Worm (Caenorhabditis elegans): ENCODE data around the gene dph-7.
"Not testable (repeated sequence)": the region's sequence is repeated elsewhere in the genome, so short reads cannot be mapped to it uniquely, and the experiment has no call there.

DNA sequence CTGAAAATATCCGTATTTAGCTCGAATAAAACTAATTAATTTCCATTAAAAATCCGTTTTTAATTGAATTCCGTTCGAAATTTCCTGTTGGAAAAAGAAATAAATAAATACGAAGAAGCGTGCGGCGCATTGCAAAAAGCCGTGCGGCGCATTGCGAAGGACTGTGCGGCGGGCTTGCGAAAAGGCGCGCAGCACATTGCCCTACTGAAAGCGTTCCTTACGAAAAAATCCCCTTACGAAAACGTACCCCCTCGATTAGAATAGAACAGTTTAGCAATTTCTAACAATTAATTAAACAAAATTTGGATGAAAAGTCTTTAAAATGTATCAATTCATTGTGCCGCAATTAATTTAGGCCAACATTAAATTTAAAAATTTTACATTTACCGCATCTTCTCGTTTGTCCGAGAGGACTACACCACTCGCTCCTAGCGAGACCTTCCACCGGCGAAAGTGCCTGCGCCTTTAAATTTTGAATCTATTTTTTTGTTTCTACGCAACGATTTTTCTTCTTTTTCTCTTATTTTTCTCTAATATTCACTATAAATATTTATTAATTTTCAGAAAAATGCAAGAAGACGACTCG lies 18.5 kb upstream of the dph-7 start, which contains the start of gene npp-18:
- TF ChIP-seq elt-3 (tag; optimal IDR thresholded peaks at IDR 0.05), result peak in 1 of 6 experiments; percentile 29
- not testable (repeated sequence) for TF ChIP-seq nhr-76 (tag; optimal IDR thresholded peaks at IDR 0.05); mef-2 (tag; optimal IDR thresholded peaks at IDR 0.05); unc-62 (GFP tag; optimal IDR thresholded peaks at IDR 0.05); nhr-11 (tag; optimal IDR thresholded peaks at IDR 0.05); nhr-28 (tag; optimal IDR thresholded peaks at IDR 0.05)
- TF ChIP-seq ztf-4 (tag; optimal IDR thresholded peaks at IDR 0.05), result peak; percentile 26
- peak; percentile 72 for TF ChIP-seq mep-1 (tag; optimal IDR thresholded peaks at IDR 0.05)
- peak; percentile 81 for TF ChIP-seq nhr-71 (tag; optimal IDR thresholded peaks at IDR 0.05)
- peak; percentile 52 for TF ChIP-seq skn-1 (tag; optimal IDR thresholded peaks at IDR 0.05)
- TF ChIP-seq nhr-19 (GFP tag; conservative IDR thresholded peaks at IDR 0.05), result peak; percentile 84
- peak; percentile 81 to 82 for TF ChIP-seq lsy-2 (tag; optimal IDR thresholded peaks at IDR 0.05)
- peak; percentile 41; the same call in 1 of the 2 replicates for TF ChIP-seq unc-98 (GFP tag; IDR thresholded peaks at IDR 0.05)
- TF ChIP-seq snpc-4 (tag; optimal IDR thresholded peaks at IDR 0.05), result peak; percentile 38

Data from whole organism, L1 larva.